Comparison of ENCODE assay signal across 1 fruit fly cellular context in the genomic region with DNA sequence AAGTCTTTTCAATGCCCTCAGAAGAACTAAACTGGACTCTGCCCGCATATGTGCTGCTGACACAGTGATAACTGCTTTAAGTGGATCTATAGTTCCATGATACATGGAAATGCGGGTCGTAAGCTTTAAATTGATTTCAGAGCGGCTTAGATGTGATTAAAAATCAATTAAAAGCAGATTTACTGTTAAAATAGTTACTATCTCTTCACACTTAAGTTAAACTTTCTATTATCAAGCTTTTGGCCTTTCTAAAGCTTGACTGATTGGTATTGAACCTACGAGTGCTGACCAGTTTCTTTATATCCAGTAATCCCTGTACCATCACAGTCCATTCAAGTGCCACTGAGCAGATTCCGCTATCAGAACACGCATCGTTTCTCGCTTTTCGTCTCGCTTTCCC.
TF ChIP-seq lines count a peak whose summit lies in the region.

No protein-coding gene starts in this region.

TF ChIP-seq in whole organism, embryonic, 481 proteins besides CTCF, POLR2A, EP300 and RAD21 (continued from another document and continues in another):
- peak; percentile 5 for TF ChIP-seq cato (GFP tag; optimal IDR thresholded peaks at IDR 0.05; lab: Kevin White, UChicago; ENCODE audit: borderline replicate concordance)
- TF ChIP-seq HLH54F (GFP tag; optimal IDR thresholded peaks at IDR 0.05; lab: Kevin White, UChicago) = peak; percentile 20
- no peak for TF ChIP-seq aop (GFP tag; IDR thresholded peaks at IDR 0.05; lab: Robert Waterston, UW)
- TF ChIP-seq CG1024 (GFP tag; IDR thresholded peaks at IDR 0.05; lab: Robert Waterston, UW) = no peak
- TF ChIP-seq CG3407 (GFP tag; optimal IDR thresholded peaks at IDR 0.05; lab: Kevin White, UChicago) = peak; percentile 24
- no peak for TF ChIP-seq otp (GFP tag; IDR thresholded peaks at IDR 0.05; lab: Robert Waterston, UW)
- peak; percentile 63 for TF ChIP-seq Camta (GFP tag; optimal IDR thresholded peaks at IDR 0.05; lab: Kevin White, UChicago)
- peak; percentile 15 for TF ChIP-seq NK7.1 (GFP tag; optimal IDR thresholded peaks at IDR 0.05; lab: Kevin White, UChicago)
- peak; percentile 64 for TF ChIP-seq CG2120 (GFP tag; optimal IDR thresholded peaks at IDR 0.05; lab: Kevin White, UChicago)
- no peak for TF ChIP-seq HHEX (GFP tag; optimal IDR thresholded peaks at IDR 0.05; lab: Kevin White, UChicago)
- peak; percentile 44 for TF ChIP-seq scrt (GFP tag; optimal IDR thresholded peaks at IDR 0.05; lab: Kevin White, UChicago)
- peak; percentile 45 for TF ChIP-seq shn (GFP tag; optimal IDR thresholded peaks at IDR 0.05; lab: Kevin White, UChicago)
- TF ChIP-seq dysf (GFP tag; IDR thresholded peaks at IDR 0.05; lab: Robert Waterston, UW) = peak; percentile 75
- TF ChIP-seq ci (GFP tag; IDR thresholded peaks at IDR 0.05; lab: Robert Waterston, UW) = no peak
- no peak for TF ChIP-seq CG3281 (GFP tag; optimal IDR thresholded peaks at IDR 0.05; lab: Kevin White, UChicago)
- peak; percentile 42 for TF ChIP-seq CG10209 (GFP tag; optimal IDR thresholded peaks at IDR 0.05; lab: Kevin White, UChicago)
- peak; percentile 28 for TF ChIP-seq CG12659 (GFP tag; optimal IDR thresholded peaks at IDR 0.05; lab: Kevin White, UChicago)
- peak; percentile 3 for TF ChIP-seq pb (GFP tag; optimal IDR thresholded peaks at IDR 0.05; lab: Kevin White, UChicago)
- no peak for TF ChIP-seq dm (GFP tag; optimal IDR thresholded peaks at IDR 0.05; lab: Kevin White, UChicago)
- TF ChIP-seq CG10274 (GFP tag; optimal IDR thresholded peaks at IDR 0.05; lab: Kevin White, UChicago) = peak; percentile 2
- no peak for TF ChIP-seq CG3726 (GFP tag; IDR thresholded peaks at IDR 0.05; lab: Robert Waterston, UW)
- peak; percentile 76 for TF ChIP-seq CG17361 (GFP tag; IDR thresholded peaks at IDR 0.05; lab: Robert Waterston, UW)
- TF ChIP-seq crc (GFP tag; optimal IDR thresholded peaks at IDR 0.05; lab: Kevin White, UChicago) = peak; percentile 26
- no peak for TF ChIP-seq ro (GFP tag; IDR thresholded peaks at IDR 0.05; lab: Robert Waterston, UW)
- peak; percentile 37; the same call in 1 of the 2 replicates for TF ChIP-seq CG32767 (GFP tag; IDR thresholded peaks at IDR 0.05; lab: Robert Waterston, UW)
- no peak for TF ChIP-seq Usf (GFP tag; optimal IDR thresholded peaks at IDR 0.05; lab: Kevin White, UChicago)
- TF ChIP-seq kah (GFP tag; optimal IDR thresholded peaks at IDR 0.05; lab: Kevin White, UChicago) = no peak
- TF ChIP-seq Side (GFP tag; optimal IDR thresholded peaks at IDR 0.05; lab: Kevin White, UChicago) = peak; percentile 11
- TF ChIP-seq Lpt (GFP tag; optimal IDR thresholded peaks at IDR 0.05; lab: Kevin White, UChicago) = no peak
- TF ChIP-seq emc (GFP tag; optimal IDR thresholded peaks at IDR 0.05; lab: Kevin White, UChicago) = peak; percentile 5
- 0 out of 3 replicates have a peak, but pooled peaks have one; percentile 50 for TF ChIP-seq CG11560 (tag; IDR thresholded peaks at IDR 0.05; lab: Robert Waterston, UW)
- TF ChIP-seq CG9437 (GFP tag; optimal IDR thresholded peaks at IDR 0.05; lab: Kevin White, UChicago) = peak; percentile 52
- no peak for TF ChIP-seq hth (optimal IDR thresholded peaks at IDR 0.05; lab: Kevin White, UChicago)
- no peak for TF ChIP-seq Awh (GFP tag; IDR thresholded peaks at IDR 0.05; lab: Robert Waterston, UW)
- TF ChIP-seq run (tag; optimal IDR thresholded peaks at IDR 0.05; lab: Kevin White, UChicago) = no peak
- TF ChIP-seq gfzf (GFP tag; optimal IDR thresholded peaks at IDR 0.05; lab: Kevin White, UChicago) = no peak
- TF ChIP-seq toy (GFP tag; IDR thresholded peaks at IDR 0.05; lab: Robert Waterston, UW) = no peak
- TF ChIP-seq CG6254 (GFP tag; optimal IDR thresholded peaks at IDR 0.05; lab: Kevin White, UChicago) = peak; percentile 33
- no peak for TF ChIP-seq Dll (GFP tag; IDR thresholded peaks at IDR 0.05; lab: Robert Waterston, UW; ENCODE audit: partially characterized antibody)
- peak; percentile 60; the same call in 1 of the 2 replicates for TF ChIP-seq Drgx (GFP tag; IDR thresholded peaks at IDR 0.05; lab: Robert Waterston, UW)
- no peak for TF ChIP-seq vfl (GFP tag; optimal IDR thresholded peaks at IDR 0.05; lab: Kevin White, UChicago)
- TF ChIP-seq CG4707 (GFP tag; optimal IDR thresholded peaks at IDR 0.05; lab: Kevin White, UChicago) = no peak
- TF ChIP-seq sc (optimal IDR thresholded peaks at IDR 0.05; lab: Kevin White, UChicago) = no peak
- peak; percentile 44 for TF ChIP-seq sc (GFP tag; optimal IDR thresholded peaks at IDR 0.05; lab: Kevin White, UChicago)
- TF ChIP-seq CG9609 (GFP tag; optimal IDR thresholded peaks at IDR 0.05; lab: Kevin White, UChicago) = peak; percentile 44
- TF ChIP-seq CG13296 (GFP tag; optimal IDR thresholded peaks at IDR 0.05; lab: Kevin White, UChicago) = no peak
- peak; percentile 36 for TF ChIP-seq CG7786 (GFP tag; optimal IDR thresholded peaks at IDR 0.05; lab: Kevin White, UChicago)
- no peak for TF ChIP-seq sr (GFP tag; IDR thresholded peaks at IDR 0.05; lab: Robert Waterston, UW)
- TF ChIP-seq Oaz (GFP tag; IDR thresholded peaks at IDR 0.05; lab: Robert Waterston, UW) = no peak
- no peak for TF ChIP-seq prd (optimal IDR thresholded peaks at IDR 0.05; lab: Kevin White, UChicago)
- peak; percentile 49; the same call in 2 of the 3 replicates for TF ChIP-seq prd (GFP tag; IDR thresholded peaks at IDR 0.05; lab: Robert Waterston, UW)
- TF ChIP-seq klu (GFP tag; IDR thresholded peaks at IDR 0.05; lab: Robert Waterston, UW) = 0 out of 2 replicates have a peak, but pooled peaks have one; percentile 13
- no peak for TF ChIP-seq CG7745 (tag; optimal IDR thresholded peaks at IDR 0.05; lab: Kevin White, UChicago)
- TF ChIP-seq CG10366 (GFP tag; IDR thresholded peaks at IDR 0.05; lab: Robert Waterston, UW) = no peak
- no peak for TF ChIP-seq Hmx (GFP tag; optimal IDR thresholded peaks at IDR 0.05; lab: Kevin White, UChicago)
- TF ChIP-seq CG8290 (GFP tag; optimal IDR thresholded peaks at IDR 0.05; lab: Kevin White, UChicago) = no peak
- TF ChIP-seq CG8290 (tag; optimal IDR thresholded peaks at IDR 0.05; lab: Kevin White, UChicago) = no peak
- TF ChIP-seq Bdp1 (GFP tag; optimal IDR thresholded peaks at IDR 0.05; lab: Kevin White, UChicago) = no peak
- TF ChIP-seq disco-r (GFP tag; optimal IDR thresholded peaks at IDR 0.05; lab: Kevin White, UChicago) = peak; percentile 7
- peak; percentile 16 for TF ChIP-seq CG1603 (tag; optimal IDR thresholded peaks at IDR 0.05; lab: Kevin White, UChicago)
- TF ChIP-seq onecut (GFP tag; IDR thresholded peaks at IDR 0.05; lab: Robert Waterston, UW) = peak; percentile 33; the same call in 1 of the 2 replicates
- TF ChIP-seq Opbp (GFP tag; IDR thresholded peaks at IDR 0.05; lab: Robert Waterston, UW; ENCODE audit: partially characterized antibody) = no peak
- no peak for TF ChIP-seq peb (GFP tag; IDR thresholded peaks at IDR 0.05; lab: Robert Waterston, UW)
- no peak for TF ChIP-seq fd3F (GFP tag; optimal IDR thresholded peaks at IDR 0.05; lab: Kevin White, UChicago)
- peak; percentile 45 for TF ChIP-seq CG16815 (GFP tag; optimal IDR thresholded peaks at IDR 0.05; lab: Kevin White, UChicago)
- TF ChIP-seq rib (GFP tag; IDR thresholded peaks at IDR 0.05; lab: Robert Waterston, UW) = no peak
- TF ChIP-seq wek (GFP tag; optimal IDR thresholded peaks at IDR 0.05; lab: Kevin White, UChicago) = no peak
- TF ChIP-seq YL-1 (GFP tag; optimal IDR thresholded peaks at IDR 0.05; lab: Kevin White, UChicago) = no peak
- TF ChIP-seq br (optimal IDR thresholded peaks at IDR 0.05; lab: Kevin White, UChicago) = no peak
- peak; percentile 45 for TF ChIP-seq unpg (GFP tag; optimal IDR thresholded peaks at IDR 0.05; lab: Kevin White, UChicago)
- peak; percentile 41 for TF ChIP-seq CG11723 (GFP tag; optimal IDR thresholded peaks at IDR 0.05; lab: Kevin White, UChicago)
- TF ChIP-seq CG4820 (GFP tag; optimal IDR thresholded peaks at IDR 0.05; lab: Kevin White, UChicago) = peak; percentile 47
- TF ChIP-seq Bteb2 (GFP tag; optimal IDR thresholded peaks at IDR 0.05; lab: Kevin White, UChicago) = no peak
- TF ChIP-seq Myb (GFP tag; optimal IDR thresholded peaks at IDR 0.05; lab: Kevin White, UChicago) = peak; percentile 25
- TF ChIP-seq PHDP (tag; optimal IDR thresholded peaks at IDR 0.05; lab: Kevin White, UChicago) = peak; percentile 61
- TF ChIP-seq Neu2 (GFP tag; optimal IDR thresholded peaks at IDR 0.05; lab: Kevin White, UChicago; ENCODE audit: borderline replicate concordance) = no peak
- TF ChIP-seq CG1792 (GFP tag; optimal IDR thresholded peaks at IDR 0.05; lab: Kevin White, UChicago) = no peak
- no peak for TF ChIP-seq hkb (optimal IDR thresholded peaks at IDR 0.05; lab: Kevin White, UChicago)
- no peak for TF ChIP-seq hkb (GFP tag; IDR thresholded peaks at IDR 0.05; lab: Robert Waterston, UW)
- TF ChIP-seq CG14860 (GFP tag; IDR thresholded peaks at IDR 0.05; lab: Robert Waterston, UW; ENCODE audit: partially characterized antibody) = no peak
- peak; percentile 67 for TF ChIP-seq CG18262 (tag; optimal IDR thresholded peaks at IDR 0.05; lab: Kevin White, UChicago)
- TF ChIP-seq inv (GFP tag; IDR thresholded peaks at IDR 0.05; lab: Robert Waterston, UW; ENCODE audit: partially characterized antibody) = no peak
- TF ChIP-seq CG4328 (GFP tag; optimal IDR thresholded peaks at IDR 0.05; lab: Kevin White, UChicago) = no peak
- no peak for TF ChIP-seq ase (GFP tag; IDR thresholded peaks at IDR 0.05; lab: Robert Waterston, UW)
- TF ChIP-seq CG1602 (GFP tag; optimal IDR thresholded peaks at IDR 0.05; lab: Kevin White, UChicago) = peak; percentile 49
- no peak for TF ChIP-seq CG8765 (GFP tag; IDR thresholded peaks at IDR 0.05; lab: Robert Waterston, UW)
- TF ChIP-seq CG10267 (tag; optimal IDR thresholded peaks at IDR 0.05; lab: Kevin White, UChicago) = peak; percentile 30
- peak; percentile 13 for TF ChIP-seq CG17568 (GFP tag; optimal IDR thresholded peaks at IDR 0.05; lab: Kevin White, UChicago)
- TF ChIP-seq grn (GFP tag; optimal IDR thresholded peaks at IDR 0.05; lab: Kevin White, UChicago) = peak; percentile 56
- 0 out of 4 replicates have a peak, but pooled peaks have one; percentile 30 for TF ChIP-seq Gug (GFP tag; IDR thresholded peaks at IDR 0.05; lab: Robert Waterston, UW)
- TF ChIP-seq pita (GFP tag; optimal IDR thresholded peaks at IDR 0.05; lab: Kevin White, UChicago) = no peak
- TF ChIP-seq Sox102F (GFP tag; optimal IDR thresholded peaks at IDR 0.05; lab: Kevin White, UChicago) = peak; percentile 69
- TF ChIP-seq bsh (GFP tag; optimal IDR thresholded peaks at IDR 0.05; lab: Kevin White, UChicago) = peak; percentile 75 to 84
- peak; percentile 43 for TF ChIP-seq CG9817 (tag; optimal IDR thresholded peaks at IDR 0.05; lab: Kevin White, UChicago)
- peak; percentile 50; the same call in 2 of the 3 replicates for TF ChIP-seq croc (GFP tag; conservative IDR thresholded peaks at IDR 0.05; lab: Robert Waterston, UW)
- TF ChIP-seq psq (GFP tag; optimal IDR thresholded peaks at IDR 0.05; lab: Kevin White, UChicago) = no peak
- peak; percentile 78 for TF ChIP-seq sisA (GFP tag; IDR thresholded peaks at IDR 0.05; lab: Robert Waterston, UW)
- TF ChIP-seq ken (GFP tag; IDR thresholded peaks at IDR 0.05; lab: Robert Waterston, UW) = no peak
- 0 out of 3 replicates have a peak, but pooled peaks have one; percentile 39 for TF ChIP-seq Mrtf (GFP tag; IDR thresholded peaks at IDR 0.05; lab: Robert Waterston, UW)
- TF ChIP-seq CG12155 (GFP tag; optimal IDR thresholded peaks at IDR 0.05; lab: Kevin White, UChicago) = peak; percentile 8
- TF ChIP-seq Dek (tag; optimal IDR thresholded peaks at IDR 0.05; lab: Kevin White, UChicago) = no peak
- peak; percentile 8 for TF ChIP-seq CG10654 (GFP tag; optimal IDR thresholded peaks at IDR 0.05; lab: Kevin White, UChicago)
- no peak for TF ChIP-seq Tbp (GFP tag; optimal IDR thresholded peaks at IDR 0.05; lab: Kevin White, UChicago)
- no peak for TF ChIP-seq MBD-R2 (GFP tag; IDR thresholded peaks at IDR 0.05; lab: Robert Waterston, UW)
- no peak for TF ChIP-seq pan (optimal IDR thresholded peaks at IDR 0.05; lab: Kevin White, UChicago)
- TF ChIP-seq pan (GFP tag; optimal IDR thresholded peaks at IDR 0.05 in 1 of 2, IDR thresholded peaks at IDR 0.05 in 1 of 2) = peak in 1 of 2 experiments; percentile 33
- TF ChIP-seq wor (GFP tag; IDR thresholded peaks at IDR 0.05; lab: Robert Waterston, UW) = peak; percentile 40; the same call in 1 of the 2 replicates
- no peak for TF ChIP-seq CG16779 (GFP tag; IDR thresholded peaks at IDR 0.05; lab: Robert Waterston, UW)
- peak; percentile 8 for TF ChIP-seq CG18476 (GFP tag; optimal IDR thresholded peaks at IDR 0.05; lab: Kevin White, UChicago)
- TF ChIP-seq ERR (GFP tag; optimal IDR thresholded peaks at IDR 0.05; lab: Kevin White, UChicago) = no peak
- TF ChIP-seq HLH4C (GFP tag; IDR thresholded peaks at IDR 0.05; lab: Robert Waterston, UW; ENCODE audit: partially characterized antibody) = no peak
- TF ChIP-seq ap (GFP tag; IDR thresholded peaks at IDR 0.05; lab: Robert Waterston, UW) = no peak
- peak; percentile 18 for TF ChIP-seq D19B (GFP tag; optimal IDR thresholded peaks at IDR 0.05; lab: Kevin White, UChicago)
- TF ChIP-seq dmrt11E (tag; optimal IDR thresholded peaks at IDR 0.05; lab: Kevin White, UChicago) = peak; percentile 37
- TF ChIP-seq Hr3 (GFP tag; optimal IDR thresholded peaks at IDR 0.05; lab: Kevin White, UChicago) = peak; percentile 32
- TF ChIP-seq danr (GFP tag; IDR thresholded peaks at IDR 0.05; lab: Robert Waterston, UW) = 0 out of 2 replicates have a peak, but pooled peaks have one; percentile 24
- no peak for TF ChIP-seq chm (GFP tag; IDR thresholded peaks at IDR 0.05; lab: Robert Waterston, UW)
- TF ChIP-seq CG16863 (GFP tag; optimal IDR thresholded peaks at IDR 0.05; lab: Kevin White, UChicago) = peak; percentile 57
- TF ChIP-seq Eip74EF (GFP tag; optimal IDR thresholded peaks at IDR 0.05; lab: Kevin White, UChicago) = peak in 1 of 2 experiments; percentile 58
- TF ChIP-seq en (GFP tag; optimal IDR thresholded peaks at IDR 0.05; lab: Kevin White, UChicago) = no peak
- TF ChIP-seq Atf-2 (GFP tag; optimal IDR thresholded peaks at IDR 0.05; lab: Kevin White, UChicago) = peak; percentile 43
- no peak for TF ChIP-seq Gsc (GFP tag; IDR thresholded peaks at IDR 0.05; lab: Robert Waterston, UW)
- TF ChIP-seq tx (GFP tag; optimal IDR thresholded peaks at IDR 0.05; lab: Kevin White, UChicago) = peak; percentile 24
- 0 out of 2 replicates have a peak, but pooled peaks have one; percentile 6 for TF ChIP-seq H2.0 (GFP tag; IDR thresholded peaks at IDR 0.05; lab: Robert Waterston, UW)
- TF ChIP-seq Fer3 (tag; optimal IDR thresholded peaks at IDR 0.05; lab: Kevin White, UChicago) = peak; percentile 13
- TF ChIP-seq CG9215 (GFP tag; IDR thresholded peaks at IDR 0.05; lab: Robert Waterston, UW) = peak; percentile 59; the same call in 1 of the 2 replicates
- TF ChIP-seq CG9727 (GFP tag; optimal IDR thresholded peaks at IDR 0.05; lab: Kevin White, UChicago) = peak; percentile 21
